Worm (Caenorhabditis elegans) whole organism, young adult: Measurements from ENCODE around the gene lmtr-5.
A peak's percentile ranks its signal among the peaks of the same experiment; 100 is the strongest.

Experiments used
- B0035.1 ChIP-seq: sonication (generic microtip); optimal IDR thresholded peaks from 2 replicates; lab custom pipeline; 2016; ENCODE audit warnings: missing genetic modification characterization, mild to moderate bottlenecking, missing compliant biosample characterization, missing genotype, missing genetic modification reagents
- B0261.1 ChIP-seq: sonication (generic microtip); optimal IDR thresholded peaks from 2 replicates; lab custom pipeline; 2016; ENCODE audit warnings: mild to moderate bottlenecking, missing genetic modification characterization, moderate library complexity, missing compliant biosample characterization
- D2030.7 ChIP-seq: fragments of 200-800 bp; sonication (Bioruptor generic); IDR thresholded peaks from 2 replicates; pipeline ENCODE4 v1.3.6; 2022; ENCODE audit warnings: missing genetic modification reagents, missing genetic modification characterization, missing compliant biosample characterization
- F37B4.10 ChIP-seq: fragments of 200-800 bp; sonication (Bioruptor generic); IDR thresholded peaks from 2 replicates; pipeline ENCODE4 v1.3.6; 2022; ENCODE audit warnings: missing genetic modification characterization, missing compliant biosample characterization
- F49E8.2 ChIP-seq: sonication (generic microtip); optimal IDR thresholded peaks from 3 replicates; lab custom pipeline; 2017; ENCODE audit warnings: missing genetic modification characterization, mild to moderate bottlenecking, missing compliant biosample characterization, antibody characterized with exemption, moderate library complexity; ENCODE audit not compliant: insufficient read depth
- K12H6.12 ChIP-seq: fragments of 200-800 bp; sonication (Bioruptor generic); optimal IDR thresholded peaks from 2 replicates; lab custom pipeline; 2018; ENCODE audit warnings: mild to moderate bottlenecking, missing genetic modification characterization, missing compliant biosample characterization
- Y53F4B.3 ChIP-seq: fragments of 200-800 bp; sonication (Bioruptor generic); IDR thresholded peaks from 2 replicates; pipeline ENCODE4 v1.3.6; 2022; ENCODE audit warnings: missing genetic modification reagents, missing genetic modification characterization, missing compliant biosample characterization
- Y79H2A.3 ChIP-seq: fragments of 200-800 bp; sonication (Bioruptor generic); conservative IDR thresholded peaks from 2 replicates; pipeline ENCODE4 v1.3.6; 2022; ENCODE audit warnings: missing genetic modification reagents, missing genetic modification characterization, missing compliant biosample characterization
- aptf-2 ChIP-seq: fragments of 200-800 bp; sonication (Bioruptor generic); conservative IDR thresholded peaks from 2 replicates; pipeline ENCODE4 v1.3.6; 2022; ENCODE audit warnings: missing genetic modification reagents, missing genetic modification characterization, missing compliant biosample characterization
- bed-1 ChIP-seq: fragments of 200-800 bp; sonication (Bioruptor generic); IDR thresholded peaks from 2 replicates; pipeline ENCODE4 v1.3.6; 2022; ENCODE audit warnings: missing genetic modification reagents, missing genetic modification characterization, missing compliant biosample characterization
- cebp-1 ChIP-seq, 2 experiments: fragments of 200-800 bp in 1 of 2; sonication (Bioruptor generic) in 1 of 2; sonication (generic microtip) in 1 of 2; IDR thresholded peaks in 1 of 2; optimal IDR thresholded peaks in 1 of 2; 2 replicates each; pipeline versions ENCODE4 v1.3.6 to Lab custom; 2017 to 2022; ENCODE audit warnings: missing compliant biosample characterization in 2 of 2, missing genetic modification characterization in 2 of 2, mild to moderate bottlenecking in 1 of 2, missing genetic modification reagents in 1 of 2, moderate library complexity in 1 of 2
- ceh-91 ChIP-seq: fragments of 200-800 bp; sonication (Bioruptor generic); IDR thresholded peaks from 2 replicates; pipeline ENCODE4 v1.3.6; 2022; ENCODE audit warnings: missing genetic modification reagents, missing genetic modification characterization, missing compliant biosample characterization
- dpl-1 ChIP-seq: fragments of 150-350 bp; optimal IDR thresholded peaks from 2 replicates; lab custom pipeline; 2014; ENCODE audit warnings: missing biosample characterization, missing genetic modification reagents, missing genetic modification characterization
- hmg-1.2 ChIP-seq: fragments of 200-800 bp; sonication (Bioruptor generic); IDR thresholded peaks from 2 replicates; pipeline ENCODE4 v1.3.6; 2022; ENCODE audit warnings: missing genetic modification reagents, missing genetic modification characterization, missing compliant biosample characterization
- hmg-20 ChIP-seq: fragments of 200-800 bp; sonication (Bioruptor generic); IDR thresholded peaks from 2 replicates; pipeline ENCODE4 v1.3.6; 2022; ENCODE audit warnings: missing genetic modification reagents, missing genetic modification characterization, missing compliant biosample characterization
- let-526 ChIP-seq: fragments of 200-800 bp; sonication (Bioruptor generic); IDR thresholded peaks from 2 replicates; pipeline ENCODE4 v1.3.6; 2022; ENCODE audit warnings: missing genetic modification reagents, missing genetic modification characterization, missing compliant biosample characterization
- nfyb-1 ChIP-seq: fragments of 200-800 bp; sonication (Bioruptor generic); IDR thresholded peaks from 2 replicates; pipeline ENCODE4 v1.3.6; 2022; ENCODE audit warnings: missing genetic modification reagents, missing genetic modification characterization, missing compliant biosample characterization
- nhr-27 ChIP-seq: fragments of 200-800 bp; sonication (Bioruptor generic); optimal IDR thresholded peaks from 2 replicates; lab custom pipeline; 2018; ENCODE audit warnings: mild to moderate bottlenecking, missing genetic modification characterization, moderate library complexity, missing compliant biosample characterization
- nhr-90 ChIP-seq: sonication (generic microtip); optimal IDR thresholded peaks from 2 replicates; lab custom pipeline; 2016; ENCODE audit warnings: missing genotype, mild to moderate bottlenecking, missing genetic modification characterization, missing compliant biosample characterization
- pbrm-1 ChIP-seq: fragments of 200-800 bp; sonication (Bioruptor generic); IDR thresholded peaks from 2 replicates; pipeline ENCODE4 v1.3.6; 2022; ENCODE audit warnings: missing genetic modification reagents, missing genetic modification characterization, missing compliant biosample characterization
- snpc-1.1 ChIP-seq: sonication (generic microtip); optimal IDR thresholded peaks from 2 replicates; lab custom pipeline; 2017; ENCODE audit warnings: missing genetic modification characterization, mild to moderate bottlenecking, missing compliant biosample characterization, antibody characterized with exemption, moderate library complexity, missing genotype, missing genetic modification reagents; ENCODE audit not compliant: insufficient read depth
- snpc-1.3 ChIP-seq: sonication (generic microtip); optimal IDR thresholded peaks from 2 replicates; lab custom pipeline; 2017; ENCODE audit warnings: missing genetic modification characterization, mild to moderate bottlenecking, missing compliant biosample characterization, antibody characterized with exemption, moderate library complexity, missing genotype, missing genetic modification reagents; ENCODE audit not compliant: insufficient read depth
- snpc-3.4 ChIP-seq: sonication (generic microtip); optimal IDR thresholded peaks from 2 replicates; lab custom pipeline; 2017; ENCODE audit warnings: missing genetic modification characterization, mild to moderate bottlenecking, missing compliant biosample characterization, antibody characterized with exemption, moderate library complexity, missing genotype, missing genetic modification reagents
- tbp1 ChIP-seq: fragments of 200-800 bp; sonication (Bioruptor generic); optimal IDR thresholded peaks from 2 replicates; lab custom pipeline; 2018; ENCODE audit warnings: mild to moderate bottlenecking, missing genetic modification characterization, missing compliant biosample characterization
- tlf-1 ChIP-seq: fragments of 200-800 bp; sonication (Bioruptor generic); optimal IDR thresholded peaks from 2 replicates; lab custom pipeline; 2018; ENCODE audit warnings: mild to moderate bottlenecking, missing genetic modification characterization, missing compliant biosample characterization
- unc-130 ChIP-seq: sonication (generic microtip); optimal IDR thresholded peaks from 2 replicates; lab custom pipeline; 2016; ENCODE audit warnings: missing genetic modification reagents, missing genetic modification characterization, missing compliant biosample characterization
- zim-3 ChIP-seq: sonication (generic microtip); optimal IDR thresholded peaks from 2 replicates; lab custom pipeline; 2017; ENCODE audit warnings: mild to moderate bottlenecking, missing genetic modification characterization, moderate library complexity, missing compliant biosample characterization
- ztf-25 ChIP-seq: fragments of 200-800 bp; sonication (Bioruptor generic); IDR thresholded peaks from 2 replicates; pipeline ENCODE4 v1.3.6; 2022; ENCODE audit warnings: missing genetic modification reagents, missing genetic modification characterization, missing compliant biosample characterization

lmtr-5 gene

DNA sequence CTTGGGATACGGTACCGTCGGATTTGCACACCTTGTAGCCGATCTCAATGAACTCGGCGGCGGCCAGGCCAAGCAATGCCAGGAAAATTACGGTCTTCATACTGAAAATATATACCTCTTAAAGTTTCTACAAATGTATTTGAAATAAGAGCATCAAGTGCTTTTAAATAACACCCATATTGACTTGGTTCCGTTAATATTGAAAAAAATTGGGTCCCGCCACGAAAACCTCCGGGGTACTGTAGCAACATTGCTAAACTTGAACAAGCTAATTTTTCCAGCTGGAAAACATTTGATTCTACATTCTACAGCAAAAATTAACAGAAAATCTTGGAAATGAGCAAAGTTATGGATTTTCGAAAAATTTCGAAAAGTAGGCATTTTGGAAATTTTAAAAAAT lies 15.9 kb downstream of the lmtr-5 start, which contains the start of gene heh-1:
heh-1 (minus strand) TSS at position 101 of the 400 bp plus-strand sequence.
- TF ChIP-seq aptf-2 (0 out of 2 replicates have a peak, but pooled peaks have one; percentile 11), zim-3 (tag; lab: Kevin White, UChicago) (no peak)

- TF ChIP-seq tlf-1 (GFP tag; lab: Kevin White, UChicago) = no peak
Observed at ce11 chrIII:3200563-3200962, 17.1 kb downstream of the lmtr-5 start.

DNA sequence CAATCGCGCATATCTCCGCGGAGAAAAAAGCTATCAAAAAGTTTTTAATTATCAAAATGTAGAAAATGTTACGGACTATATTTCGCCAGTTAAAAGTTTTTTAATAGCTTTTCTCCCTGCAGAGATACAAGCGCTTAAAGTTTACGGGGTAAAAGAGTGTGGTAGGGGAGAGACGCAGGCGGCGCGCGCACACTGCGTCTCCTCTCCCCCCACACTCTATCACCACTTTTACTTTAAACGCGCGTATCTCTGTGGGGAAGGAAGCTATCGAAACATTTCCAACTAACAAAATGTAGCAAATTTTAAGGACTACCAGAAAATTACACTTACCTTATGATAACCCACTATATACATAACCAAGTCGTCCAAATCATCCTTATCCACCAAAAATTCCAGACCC lies 20.1 kb downstream of the lmtr-5 start:
- TF ChIP-seq hmg-1.2 (GFP tag; lab: Robert Waterston, UW) = peak; percentile 90
- no peak for TF ChIP-seq B0035.1 (tag; lab: Kevin White, UChicago)

DNA sequence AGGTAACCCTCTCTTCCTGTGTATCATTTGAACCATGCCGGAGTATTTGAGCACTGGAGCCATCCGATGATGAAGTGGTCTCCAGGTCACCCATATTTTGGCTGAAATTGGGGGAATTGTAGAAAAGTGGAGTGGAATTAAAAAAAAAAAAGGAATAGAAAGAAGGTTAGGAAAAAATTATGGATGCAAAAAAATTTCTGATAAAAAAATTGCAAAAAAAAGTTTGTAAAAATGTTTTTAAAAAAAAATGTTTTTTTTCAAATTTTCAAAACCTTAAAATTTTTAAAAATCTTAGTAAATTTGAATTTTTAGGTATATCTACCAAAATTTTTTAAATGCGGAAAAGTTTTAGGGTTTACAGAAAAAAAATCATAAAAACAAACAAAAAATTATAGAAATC lies 35.6 kb downstream of the lmtr-5 start, which contains the start of gene frm-8:
frm-8 (minus strand) TSS at position 101 of the 400 bp plus-strand sequence.
- TF ChIP-seq bed-1 (GFP tag; lab: Robert Waterston, UW) (no peak), hmg-20 (GFP tag; lab: Robert Waterston, UW) (no peak), dpl-1 (no peak), nhr-27 (tag; lab: Kevin White, UChicago) (no peak), ceh-91 (GFP tag; lab: Robert Waterston, UW) (no peak), F37B4.10 (no peak), B0261.1 (tag; lab: Kevin White, UChicago) (no peak), Y79H2A.3 (GFP tag; lab: Robert Waterston, UW) (no peak), D2030.7 (GFP tag; lab: Robert Waterston, UW) (no peak), tbp1 (no peak), snpc-1.3 (tag; lab: Kevin White, UChicago) (no peak), F49E8.2 (tag; lab: Kevin White, UChicago) (no peak), nhr-90 (tag; lab: Kevin White, UChicago) (no peak), cebp-1 (GFP tag; IDR thresholded peaks at IDR 0.05; lab: Robert Waterston, UW) (no peak), cebp-1 (tag; optimal IDR thresholded peaks at IDR 0.05; lab: Kevin White, UChicago) (no peak), let-526 (GFP tag; lab: Robert Waterston, UW) (no peak), aptf-2 (no peak), Y53F4B.3 (GFP tag; lab: Robert Waterston, UW) (no peak)

DNA sequence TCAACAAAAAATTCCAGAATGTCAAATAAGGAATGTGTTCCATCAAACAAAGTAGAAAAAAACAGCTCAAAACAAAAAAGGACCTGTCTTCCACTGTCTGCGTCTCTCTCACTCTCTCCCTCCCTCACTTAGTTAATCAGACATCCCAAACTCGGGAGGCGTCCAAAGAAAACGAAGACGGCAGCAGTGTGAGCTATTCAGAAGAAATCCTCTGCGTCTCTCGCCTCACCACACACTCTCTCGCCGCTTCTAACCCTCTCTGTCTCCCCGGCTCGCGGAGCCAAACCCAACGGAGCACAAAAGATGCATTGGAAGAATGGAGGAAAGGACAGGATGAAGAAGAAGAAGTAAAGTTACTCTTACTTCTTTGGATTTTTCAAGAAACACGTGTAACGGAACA lies 36.8 kb downstream of the lmtr-5 start:
- no peak for TF ChIP-seq let-526 (GFP tag; lab: Robert Waterston, UW)
- peak; percentile 73 for TF ChIP-seq hmg-1.2 (GFP tag; lab: Robert Waterston, UW)
- peak; percentile 19 for TF ChIP-seq K12H6.12 (tag; lab: Kevin White, UChicago)
- TF ChIP-seq F49E8.2 (tag; lab: Kevin White, UChicago) = no peak
- TF ChIP-seq pbrm-1 (GFP tag; lab: Robert Waterston, UW) = 0 out of 2 replicates have a peak, but pooled peaks have one; percentile 14
- TF ChIP-seq unc-130 (GFP tag; lab: Kevin White, UChicago) = no peak
- 0 out of 2 replicates have a peak, but pooled peaks have one; percentile 16 for TF ChIP-seq nfyb-1 (GFP tag; lab: Robert Waterston, UW)
- TF ChIP-seq ztf-25 = no peak
- TF ChIP-seq snpc-3.4 (tag; lab: Kevin White, UChicago) = no peak
- no peak for TF ChIP-seq snpc-1.1 (tag; lab: Kevin White, UChicago)
